Worm (Caenorhabditis elegans) whole organism, late embryonic: ENCODE measurements around the gene F46F2.5.

ENCODE experiments used
- C08G9.2 ChIP-seq: sonication (generic microtip); optimal IDR thresholded peaks from 2 replicates; lab custom pipeline; 2016; ENCODE audit warnings: mild to moderate bottlenecking, missing genetic modification characterization, moderate library complexity, missing compliant biosample characterization
- C38D4.7 ChIP-seq: fragments of 200-800 bp; sonication (Bioruptor generic); optimal IDR thresholded peaks from 2 replicates; lab custom pipeline; 2018; ENCODE audit warnings: mild to moderate bottlenecking, missing genetic modification characterization, moderate library complexity, missing compliant biosample characterization
- F13H6.1 ChIP-seq: sonication (generic microtip); optimal IDR thresholded peaks from 2 replicates; lab custom pipeline; 2016; ENCODE audit warnings: missing genetic modification characterization, missing compliant biosample characterization
- K02D7.2 ChIP-seq: sonication (generic microtip); optimal IDR thresholded peaks from 2 replicates; lab custom pipeline; 2017; ENCODE audit warnings: mild to moderate bottlenecking, missing genetic modification characterization, missing compliant biosample characterization
- ahr-1 ChIP-seq: sonication (generic microtip); optimal IDR thresholded peaks from 2 replicates; lab custom pipeline; 2016; ENCODE audit warnings: missing genetic modification characterization, missing compliant biosample characterization
- ceh-18 ChIP-seq: sonication (generic microtip); optimal IDR thresholded peaks from 2 replicates; lab custom pipeline; 2016; ENCODE audit warnings: missing genetic modification characterization, missing compliant biosample characterization
- ceh-22 ChIP-seq: sonication (generic microtip); optimal IDR thresholded peaks from 2 replicates; lab custom pipeline; 2017; ENCODE audit warnings: missing biosample characterization, missing genetic modification characterization
- ceh-30 ChIP-seq: fragments of 150-350 bp; optimal IDR thresholded peaks from 2 replicates; lab custom pipeline; 2014; ENCODE audit warnings: missing biosample characterization, missing genetic modification characterization
- ceh-31 ChIP-seq: sonication (generic microtip); optimal IDR thresholded peaks from 2 replicates; lab custom pipeline; 2016; ENCODE audit warnings: missing genetic modification characterization, missing compliant biosample characterization
- ceh-34 ChIP-seq: sonication (generic microtip); optimal IDR thresholded peaks from 2 replicates; lab custom pipeline; 2016; ENCODE audit warnings: mild to moderate bottlenecking, missing genetic modification characterization, missing compliant biosample characterization
- ceh-48 ChIP-seq: sonication (generic microtip); optimal IDR thresholded peaks from 2 replicates; lab custom pipeline; 2016; ENCODE audit warnings: missing genetic modification characterization, inconsistent platforms, missing compliant biosample characterization
- dve-1 ChIP-seq: sonication (generic microtip); optimal IDR thresholded peaks from 2 replicates; lab custom pipeline; 2017; ENCODE audit warnings: antibody characterized with exemption, mild to moderate bottlenecking, missing genetic modification characterization, missing compliant biosample characterization
- elt-2 ChIP-seq: sonication (generic microtip); optimal IDR thresholded peaks from 2 replicates; lab custom pipeline; 2016; ENCODE audit warnings: missing genetic modification reagents, missing genetic modification characterization, missing compliant biosample characterization
- eyg-1 ChIP-seq: sonication (generic microtip); optimal IDR thresholded peaks from 2 replicates; lab custom pipeline; 2016; ENCODE audit warnings: missing genotype, missing genetic modification characterization, missing compliant biosample characterization
- gmeb-2 ChIP-seq: sonication (generic microtip); optimal IDR thresholded peaks from 2 replicates; lab custom pipeline; 2016; ENCODE audit warnings: missing genetic modification characterization, inconsistent platforms, missing compliant biosample characterization
- hlh-15 ChIP-seq: sonication (generic microtip); optimal IDR thresholded peaks from 2 replicates; lab custom pipeline; 2016; ENCODE audit warnings: missing genetic modification characterization, missing compliant biosample characterization
- nfya-1 ChIP-seq: sonication (generic microtip); optimal IDR thresholded peaks from 2 replicates; lab custom pipeline; 2017; ENCODE audit warnings: missing genetic modification characterization, mild to moderate bottlenecking, missing compliant biosample characterization, antibody characterized with exemption, moderate library complexity
- nhr-232 ChIP-seq: sonication (generic microtip); optimal IDR thresholded peaks from 2 replicates; lab custom pipeline; 2016; ENCODE audit warnings: missing genetic modification characterization, missing compliant biosample characterization
- pax-1 ChIP-seq: fragments of 150-350 bp; optimal IDR thresholded peaks from 2 replicates; lab custom pipeline; 2014; ENCODE audit warnings: missing biosample characterization, missing genetic modification characterization
- pros-1 ChIP-seq: fragments of 150-350 bp; optimal IDR thresholded peaks from 2 replicates; lab custom pipeline; 2014; ENCODE audit warnings: missing biosample characterization, missing genetic modification reagents, missing genetic modification characterization
- syd-9 ChIP-seq: sonication (generic microtip); optimal IDR thresholded peaks from 2 replicates; lab custom pipeline; 2016; ENCODE audit warnings: mild to moderate bottlenecking, missing genetic modification characterization, moderate library complexity, missing compliant biosample characterization
- unc-3 ChIP-seq, 2 experiments: fragments of 200-800 bp in 1 of 2; sonication (Bioruptor generic) in 1 of 2; sonication (generic microtip) in 1 of 2; conservative IDR thresholded peaks in 1 of 2; optimal IDR thresholded peaks in 1 of 2; 2 replicates each; pipeline versions ENCODE4 v1.3.6 to Lab custom; 2016 to 2022; ENCODE audit warnings: missing compliant biosample characterization in 2 of 2, missing genetic modification characterization in 2 of 2, missing genetic modification reagents in 1 of 2
- unc-42 ChIP-seq: sonication (generic microtip); optimal IDR thresholded peaks from 2 replicates; lab custom pipeline; 2016; ENCODE audit warnings: missing genotype, missing genetic modification characterization, missing compliant biosample characterization
- ztf-16 ChIP-seq: sonication (generic microtip); optimal IDR thresholded peaks from 2 replicates; lab custom pipeline; 2017; ENCODE audit warnings: missing genetic modification characterization, missing compliant biosample characterization

F46F2.5 gene

ce11 chrX:15310986-15311385 lies 48.5 kb downstream of the F46F2.5 start:
- TF ChIP-seq ceh-34 (tag; lab: Kevin White, UChicago), result no peak
- TF ChIP-seq nhr-232 (tag; lab: Kevin White, UChicago), result no peak
- TF ChIP-seq unc-42 (tag; lab: Kevin White, UChicago), result no peak
- no peak for TF ChIP-seq nfya-1 (tag; lab: Kevin White, UChicago)
- no peak for TF ChIP-seq eyg-1 (tag; lab: Kevin White, UChicago)
- TF ChIP-seq C38D4.7 (GFP tag; lab: Kevin White, UChicago), result no peak
- no peak for TF ChIP-seq gmeb-2 (tag; lab: Kevin White, UChicago)

ce11 chrX:15312073-15312472 lies 49.5 kb downstream of the F46F2.5 start:
- no peak for TF ChIP-seq unc-3 (GFP tag; conservative IDR thresholded peaks at IDR 0.05; lab: Robert Waterston, UW)
- TF ChIP-seq unc-3 (tag; optimal IDR thresholded peaks at IDR 0.05; lab: Kevin White, UChicago), result no peak
- TF ChIP-seq syd-9 (tag; lab: Kevin White, UChicago), result no peak
- TF ChIP-seq eyg-1 (tag; lab: Kevin White, UChicago), result no peak
- TF ChIP-seq K02D7.2 (tag; lab: Kevin White, UChicago), result no peak
- no peak for TF ChIP-seq ceh-34 (tag; lab: Kevin White, UChicago)
- TF ChIP-seq ceh-18 (tag; lab: Kevin White, UChicago), result no peak
- no peak for TF ChIP-seq dve-1 (tag; lab: Kevin White, UChicago)
- TF ChIP-seq ceh-22, result no peak
- no peak for TF ChIP-seq pax-1 (tag; lab: Kevin White, UChicago)
- TF ChIP-seq ceh-30, result no peak
- TF ChIP-seq F13H6.1 (tag; lab: Kevin White, UChicago), result no peak
- TF ChIP-seq pros-1 (tag; lab: Kevin White, UChicago), result no peak

- no peak for TF ChIP-seq pax-1 (tag; lab: Kevin White, UChicago)
- TF ChIP-seq, all 69 proteins: peak for 0
These were observed 50.2 kb downstream of the F46F2.5 start for ce11 chrX:15312681-15313080.

ce11 chrX:15317146-15317545 lies 54.6 kb downstream of the F46F2.5 start, which contains the start of gene glb-28:
TSS of gene glb-28 (minus strand) at chrX:15317246.
- TF ChIP-seq hlh-15, result no peak
- no peak for TF ChIP-seq ceh-18 (tag; lab: Kevin White, UChicago)
- TF ChIP-seq ceh-48 (tag; lab: Kevin White, UChicago), result no peak
- TF ChIP-seq elt-2 (tag; lab: Kevin White, UChicago), result no peak
- TF ChIP-seq ceh-30, result no peak
- no peak for TF ChIP-seq C38D4.7 (GFP tag; lab: Kevin White, UChicago)
- no peak for TF ChIP-seq ahr-1 (tag; lab: Kevin White, UChicago)
- no peak for TF ChIP-seq C08G9.2 (tag; lab: Kevin White, UChicago)
- TF ChIP-seq ceh-31 (tag; lab: Kevin White, UChicago), result no peak
- no peak for TF ChIP-seq ceh-34 (tag; lab: Kevin White, UChicago)
- TF ChIP-seq ztf-16 (tag; lab: Kevin White, UChicago), result no peak
- no peak for TF ChIP-seq unc-42 (tag; lab: Kevin White, UChicago)
